Worm (Caenorhabditis elegans) whole organism, midembryonic: Measurements from ENCODE around the gene nstp-6.

Source experiments
- T22C8.4 ChIP-seq: fragments of 200-800 bp; sonication (Bioruptor generic); IDR thresholded peaks from 2 replicates; pipeline ENCODE4 v1.3.6; 2022; ENCODE audit warnings: missing genetic modification characterization, missing compliant biosample characterization
- cog-1 ChIP-seq: sonication (generic microtip); optimal IDR thresholded peaks from 2 replicates; lab custom pipeline; 2016; ENCODE audit warnings: missing genetic modification characterization, missing compliant biosample characterization
- flt-1 ChIP-seq: fragments of 200-800 bp; sonication (Bioruptor generic); IDR thresholded peaks from 2 replicates; pipeline ENCODE4 v1.3.6; 2022; ENCODE audit warnings: missing genetic modification characterization, missing compliant biosample characterization
- klf-2 ChIP-seq: fragments of 200-800 bp; sonication (Bioruptor generic); conservative IDR thresholded peaks from 2 replicates; pipeline ENCODE4 v1.3.6; 2022; ENCODE audit warnings: missing genetic modification reagents, missing genetic modification characterization, missing compliant biosample characterization
- med-1 ChIP-seq: sonication (generic microtip); optimal IDR thresholded peaks from 2 replicates; lab custom pipeline; 2017; ENCODE audit warnings: missing genetic modification characterization, mild to moderate bottlenecking, missing compliant biosample characterization, antibody characterized with exemption, missing genetic modification reagents; ENCODE audit not compliant: insufficient read depth
- ref-1 ChIP-seq: fragments of 200-800 bp; sonication (Bioruptor generic); conservative IDR thresholded peaks from 2 replicates; pipeline ENCODE4 v1.3.6; 2022; ENCODE audit warnings: missing genetic modification reagents, missing genetic modification characterization, missing compliant biosample characterization
- tab-1 ChIP-seq: fragments of 200-800 bp; sonication (Bioruptor generic); IDR thresholded peaks from 2 replicates; pipeline ENCODE4 v1.3.6; 2022; ENCODE audit warnings: missing genetic modification characterization, missing compliant biosample characterization
- ztf-23 ChIP-seq: fragments of 200-800 bp; sonication (Bioruptor generic); IDR thresholded peaks from 2 replicates; pipeline ENCODE4 v1.3.6; 2022; ENCODE audit warnings: missing genetic modification reagents, missing genetic modification characterization, missing compliant biosample characterization
- ztf-29 ChIP-seq: fragments of 200-800 bp; sonication (Bioruptor generic); IDR thresholded peaks from 2 replicates; pipeline ENCODE4 v1.3.6; 2022; ENCODE audit warnings: missing genetic modification reagents, missing genetic modification characterization, missing compliant biosample characterization

nstp-6 gene

ce11 chrIV:3501981-3502736 lies 45.2 kb downstream of the nstp-6 start:
- no peak for TF ChIP-seq cog-1
- no peak for TF ChIP-seq klf-2 (GFP tag; lab: Robert Waterston, UW)

- TF ChIP-seq med-1 (GFP tag; lab: Kevin White, UChicago): no peak
- TF ChIP-seq ztf-23 (GFP tag; lab: Robert Waterston, UW): no peak
- no peak for TF ChIP-seq klf-2 (GFP tag; lab: Robert Waterston, UW)
- TF ChIP-seq T22C8.4 (GFP tag; lab: Robert Waterston, UW): no peak
- no peak for TF ChIP-seq ztf-29 (GFP tag; lab: Robert Waterston, UW)
- no peak for TF ChIP-seq cog-1
- no peak for TF ChIP-seq ref-1
- TF ChIP-seq flt-1 (GFP tag; lab: Robert Waterston, UW): no peak
- TF ChIP-seq tab-1 (GFP tag; lab: Robert Waterston, UW): no peak
Measured at ce11 chrIV:3497909-3498308, 49.5 kb downstream of the nstp-6 start, which contains the start of gene ceh-53. ceh-53 (plus strand) TSS chrIV:3498209.

- TF ChIP-seq ref-1: no peak
- no peak for TF ChIP-seq cog-1
- no peak for TF ChIP-seq ztf-29 (GFP tag; lab: Robert Waterston, UW)
- no peak for TF ChIP-seq med-1 (GFP tag; lab: Kevin White, UChicago)
- no peak for TF ChIP-seq tab-1 (GFP tag; lab: Robert Waterston, UW)
- TF ChIP-seq klf-2 (GFP tag; lab: Robert Waterston, UW): no peak
- TF ChIP-seq ztf-23 (GFP tag; lab: Robert Waterston, UW): no peak
- no peak for TF ChIP-seq T22C8.4 (GFP tag; lab: Robert Waterston, UW)
- TF ChIP-seq flt-1 (GFP tag; lab: Robert Waterston, UW): no peak
Measured at ce11 chrIV:3496358-3496757, 51.0 kb downstream of the nstp-6 start, which contains the start of gene C09G12.17. C09G12.17 (minus strand) TSS chrIV:3496458.
